Fruit fly (Drosophila melanogaster): ENCODE results near the gene CG9686.

Gene CG9686

dm6 chrX:9892834-9893233 is 13.2 kb downstream of the CG9686 start (continued):
- TF ChIP-seq CG6689 (GFP tag; IDR thresholded peaks at IDR 0.05) (peak; percentile 60), Neu2 (GFP tag; optimal IDR thresholded peaks at IDR 0.05; ENCODE audit: borderline replicate concordance) (no peak), Ada2b (GFP tag; IDR thresholded peaks at IDR 0.05) (peak; percentile 69), Rfx (GFP tag; IDR thresholded peaks at IDR 0.05) (peak; percentile 51; the same call in 1 of the 2 replicates), CG3847 (GFP tag; IDR thresholded peaks at IDR 0.05) (0 out of 2 replicates have a peak, but pooled peaks have one; percentile 19), Xbp1 (GFP tag; optimal IDR thresholded peaks at IDR 0.05) (peak; percentile 28), CG6813 (GFP tag; optimal IDR thresholded peaks at IDR 0.05) (no peak), HHEX (GFP tag; optimal IDR thresholded peaks at IDR 0.05) (peak; percentile 13), CG12219 (GFP tag; optimal IDR thresholded peaks at IDR 0.05) (peak; percentile 13), CG6654 (GFP tag; optimal IDR thresholded peaks at IDR 0.05) (no peak), sqz (GFP tag; optimal IDR thresholded peaks at IDR 0.05) (no peak), disco-r (GFP tag; optimal IDR thresholded peaks at IDR 0.05) (no peak), schlank (tag; optimal IDR thresholded peaks at IDR 0.05) (no peak), kay (GFP tag; optimal IDR thresholded peaks at IDR 0.05) (no peak), bsh (GFP tag; optimal IDR thresholded peaks at IDR 0.05) (peak in 1 of 2 experiments; percentile 50), ATbp (GFP tag; optimal IDR thresholded peaks at IDR 0.05) (no peak), dmrt11E (tag; optimal IDR thresholded peaks at IDR 0.05) (no peak), tin (GFP tag; optimal IDR thresholded peaks at IDR 0.05) (peak; percentile 23), CG1832 (GFP tag; optimal IDR thresholded peaks at IDR 0.05) (no peak), CG17328 (GFP tag; IDR thresholded peaks at IDR 0.05) (0 out of 2 replicates have a peak, but pooled peaks have one; percentile 10), CG2202 (tag; optimal IDR thresholded peaks at IDR 0.05) (no peak), H15 (GFP tag; IDR thresholded peaks at IDR 0.05) (0 out of 3 replicates have a peak, but pooled peaks have one; percentile 44), PHDP (tag; optimal IDR thresholded peaks at IDR 0.05) (peak; percentile 9), Sry-δ (GFP tag; optimal IDR thresholded peaks at IDR 0.05) (no peak), CG14441 (GFP tag; IDR thresholded peaks at IDR 0.05) (peak; percentile 57), CG13424 (tag; optimal IDR thresholded peaks at IDR 0.05) (peak; percentile 31), CG17359 (tag; optimal IDR thresholded peaks at IDR 0.05) (peak; percentile 54), slbo (GFP tag; IDR thresholded peaks at IDR 0.05) (peak; percentile 69), CG11247 (GFP tag; IDR thresholded peaks at IDR 0.05) (0 out of 2 replicates have a peak, but pooled peaks have one; percentile 32), Scr (GFP tag; IDR thresholded peaks at IDR 0.05; ENCODE audit: partially characterized antibody) (no peak), hkb (optimal IDR thresholded peaks at IDR 0.05) (no peak), hkb (GFP tag; IDR thresholded peaks at IDR 0.05) (peak; percentile 52), row (GFP tag; IDR thresholded peaks at IDR 0.05) (peak; percentile 65), CG31441 (GFP tag; IDR thresholded peaks at IDR 0.05) (0 out of 2 replicates have a peak, but pooled peaks have one; percentile 32), CG12391 (tag; optimal IDR thresholded peaks at IDR 0.05) (no peak), sug (tag; optimal IDR thresholded peaks at IDR 0.05) (no peak), CG11695 (GFP tag; IDR thresholded peaks at IDR 0.05) (no peak), NfI (GFP tag; optimal IDR thresholded peaks at IDR 0.05) (peak; percentile 43), chif (GFP tag; optimal IDR thresholded peaks at IDR 0.05) (peak; percentile 15 to 19), Pdp1 (GFP tag; optimal IDR thresholded peaks at IDR 0.05) (peak in 1 of 2 experiments; percentile 23), Optix (GFP tag; IDR thresholded peaks at IDR 0.05) (no peak), Side (GFP tag; optimal IDR thresholded peaks at IDR 0.05) (no peak), tgo (GFP tag; IDR thresholded peaks at IDR 0.05) (peak; percentile 52; the same call in 2 of the 3 replicates), hb (GFP tag; IDR thresholded peaks at IDR 0.05; ENCODE audit: partially characterized antibody) (no peak), zfh2 (GFP tag; optimal IDR thresholded peaks at IDR 0.05) (no peak), CG10209 (GFP tag; optimal IDR thresholded peaks at IDR 0.05) (peak; percentile 30), oc (tag; optimal IDR thresholded peaks at IDR 0.05) (no peak), pnt (GFP tag; optimal IDR thresholded peaks at IDR 0.05) (peak; percentile 26), Mrtf (GFP tag; IDR thresholded peaks at IDR 0.05) (0 out of 3 replicates have a peak, but pooled peaks have one; percentile 25), Hmx (GFP tag; optimal IDR thresholded peaks at IDR 0.05) (no peak)

All from whole organism, embryonic.